Fruit fly (Drosophila melanogaster) whole organism, prepupa: ENCODE data around the gene Npc2e.
A peak's percentile ranks its signal among the peaks of the same experiment; 100 is the strongest.

Source experiments
- CG10669 ChIP-seq: fragments of 200-800 bp; sonication (Bioruptor generic); optimal IDR thresholded peaks from 3 replicates; lab custom pipeline; 2018; ENCODE audit warnings: missing biosample characterization, mild to moderate bottlenecking, missing genetic modification characterization, moderate library complexity
- CG11294 ChIP-seq: fragments of 200-800 bp; sonication (Bioruptor generic); IDR thresholded peaks from 2 replicates; pipeline ENCODE4 v1.3.6; 2022; ENCODE audit warnings: missing biosample characterization, missing genetic modification characterization
- CG15336 ChIP-seq: fragments of 200-800 bp; sonication (Bioruptor generic); IDR thresholded peaks from 2 replicates; pipeline ENCODE4 v1.3.6; 2022; ENCODE audit warnings: missing biosample characterization, missing genetic modification characterization
- CG1621 ChIP-seq: fragments of 200-800 bp; sonication (Bioruptor generic); optimal IDR thresholded peaks from 3 replicates; lab custom pipeline; 2018; ENCODE audit warnings: missing biosample characterization, mild to moderate bottlenecking, missing genetic modification characterization
- CG16779 ChIP-seq: fragments of 200-800 bp; sonication (Bioruptor generic); optimal IDR thresholded peaks from 3 replicates; lab custom pipeline; 2017; ENCODE audit warnings: missing biosample characterization, mild to moderate bottlenecking, missing genetic modification characterization
- CG3032 ChIP-seq: fragments of 200-800 bp; optimal IDR thresholded peaks from 2 replicates; lab custom pipeline; 2019; ENCODE audit warnings: missing biosample characterization, mild to moderate bottlenecking, missing genetic modification characterization, moderate library complexity
- CG32006 ChIP-seq: fragments of 200-800 bp; sonication (Bioruptor generic); optimal IDR thresholded peaks from 3 replicates; lab custom pipeline; 2017; ENCODE audit warnings: missing biosample characterization, mild to moderate bottlenecking, missing genetic modification characterization
- CG3919 ChIP-seq: fragments of 200-800 bp; sonication (Bioruptor generic); optimal IDR thresholded peaks from 3 replicates; lab custom pipeline; 2016; ENCODE audit warnings: missing biosample characterization, missing genetic modification characterization
- CG4318 ChIP-seq: fragments of 200-800 bp; sonication (Bioruptor generic); optimal IDR thresholded peaks from 3 replicates; lab custom pipeline; 2017; ENCODE audit warnings: missing biosample characterization, mild to moderate bottlenecking, missing genetic modification characterization
- CG6163 ChIP-seq: fragments of 200-800 bp; sonication (Bioruptor generic); IDR thresholded peaks from 3 replicates; pipeline ENCODE4 v1.3.6; 2022; ENCODE audit warnings: missing biosample characterization, missing genetic modification characterization
- CG8319 ChIP-seq: fragments of 200-800 bp; sonication (Bioruptor generic); optimal IDR thresholded peaks from 3 replicates; lab custom pipeline; 2016; ENCODE audit warnings: missing biosample characterization, missing genetic modification characterization
- Eip78C ChIP-seq: fragments of 200-800 bp; sonication (Bioruptor generic); peaks from one replicate; lab custom pipeline; 2016; ENCODE audit warnings: missing biosample characterization, missing genetic modification characterization
- Ets21C ChIP-seq: fragments of 200-800 bp; sonication (Bioruptor generic); optimal IDR thresholded peaks from 3 replicates; lab custom pipeline; 2016; ENCODE audit warnings: missing biosample characterization, missing genetic modification characterization
- Ets96B ChIP-seq: fragments of 200-800 bp; optimal IDR thresholded peaks from 2 replicates; lab custom pipeline; 2019; ENCODE audit warnings: missing biosample characterization, mild to moderate bottlenecking, missing genetic modification characterization, moderate library complexity
- Hr38 ChIP-seq: sonication (Bioruptor generic); optimal IDR thresholded peaks from 2 replicates; lab custom pipeline; 2016; ENCODE audit warnings: missing biosample characterization, missing genetic modification characterization
- Hr39 ChIP-seq: fragments of 200-800 bp; sonication (Bioruptor generic); optimal IDR thresholded peaks from 2 replicates; lab custom pipeline; 2016; ENCODE audit warnings: missing biosample characterization, missing genetic modification characterization
- Hr4 ChIP-seq: fragments of 200-800 bp; sonication (Bioruptor generic); optimal IDR thresholded peaks from 3 replicates; lab custom pipeline; 2016; ENCODE audit warnings: missing biosample characterization, missing genetic modification characterization
- Sox14 ChIP-seq: fragments of 200-800 bp; sonication (Bioruptor generic); optimal IDR thresholded peaks from 3 replicates; lab custom pipeline; 2016; ENCODE audit warnings: missing biosample characterization, missing genetic modification characterization
- achi ChIP-seq: fragments of 200-800 bp; sonication (Bioruptor generic); optimal IDR thresholded peaks from 3 replicates; lab custom pipeline; 2016; ENCODE audit warnings: missing biosample characterization, missing genetic modification characterization
- acj6 ChIP-seq: fragments of 200-800 bp; sonication (Bioruptor generic); optimal IDR thresholded peaks from 3 replicates; lab custom pipeline; 2016; ENCODE audit warnings: missing biosample characterization, missing genetic modification characterization
- cyc ChIP-seq: fragments of 200-800 bp; sonication (Bioruptor generic); optimal IDR thresholded peaks from 3 replicates; lab custom pipeline; 2016; ENCODE audit warnings: missing biosample characterization, missing genetic modification characterization
- dac ChIP-seq: fragments of 200-800 bp; sonication (Bioruptor generic); optimal IDR thresholded peaks from 2 replicates; lab custom pipeline; 2017; ENCODE audit warnings: missing biosample characterization, mild to moderate bottlenecking, missing genetic modification characterization
- fd59A ChIP-seq: fragments of 200-800 bp; sonication (Bioruptor generic); optimal IDR thresholded peaks from 2 replicates; lab custom pipeline; 2017; ENCODE audit warnings: missing biosample characterization, mild to moderate bottlenecking, missing genetic modification characterization, missing genetic modification reagents
- fd85E ChIP-seq: fragments of 200-800 bp; sonication (Bioruptor generic); optimal IDR thresholded peaks from 3 replicates; lab custom pipeline; 2016; ENCODE audit warnings: missing biosample characterization, missing genetic modification characterization
- fkh ChIP-seq: fragments of 200-800 bp; sonication (Bioruptor generic); optimal IDR thresholded peaks from 3 replicates; lab custom pipeline; 2017; ENCODE audit warnings: missing biosample characterization, mild to moderate bottlenecking, missing genetic modification characterization, moderate library complexity
- net ChIP-seq: fragments of 200-800 bp; sonication (Bioruptor generic); optimal IDR thresholded peaks from 3 replicates; lab custom pipeline; 2016; ENCODE audit warnings: missing biosample characterization, missing genetic modification characterization
- pdm3 ChIP-seq: fragments of 200-800 bp; sonication (Bioruptor generic); optimal IDR thresholded peaks from 3 replicates; lab custom pipeline; 2016; ENCODE audit warnings: missing biosample characterization, missing genetic modification characterization
- spab ChIP-seq: fragments of 200-800 bp; sonication (Bioruptor generic); optimal IDR thresholded peaks from 2 replicates; lab custom pipeline; 2017; ENCODE audit warnings: missing biosample characterization, mild to moderate bottlenecking, missing genetic modification characterization, missing genetic modification reagents
- ss ChIP-seq, 2 experiments: fragments of 200-800 bp; sonication (Bioruptor generic); optimal IDR thresholded peaks; 2 replicates in 1 of 2; 3 replicates in 1 of 2; lab custom pipeline; 2017 to 2018; ENCODE audit warnings: mild to moderate bottlenecking in 2 of 2, missing biosample characterization in 2 of 2, missing genetic modification characterization in 2 of 2, moderate library complexity in 1 of 2
- svp ChIP-seq: fragments of 200-800 bp; sonication (Bioruptor generic); peaks from one replicate; lab custom pipeline; 2016; ENCODE audit warnings: missing biosample characterization, missing genetic modification characterization
- vri ChIP-seq: fragments of 200-800 bp; sonication (Bioruptor generic); optimal IDR thresholded peaks from 3 replicates; lab custom pipeline; 2016; ENCODE audit warnings: missing biosample characterization, mild to moderate bottlenecking, missing genetic modification characterization

Npc2e gene

DNA sequence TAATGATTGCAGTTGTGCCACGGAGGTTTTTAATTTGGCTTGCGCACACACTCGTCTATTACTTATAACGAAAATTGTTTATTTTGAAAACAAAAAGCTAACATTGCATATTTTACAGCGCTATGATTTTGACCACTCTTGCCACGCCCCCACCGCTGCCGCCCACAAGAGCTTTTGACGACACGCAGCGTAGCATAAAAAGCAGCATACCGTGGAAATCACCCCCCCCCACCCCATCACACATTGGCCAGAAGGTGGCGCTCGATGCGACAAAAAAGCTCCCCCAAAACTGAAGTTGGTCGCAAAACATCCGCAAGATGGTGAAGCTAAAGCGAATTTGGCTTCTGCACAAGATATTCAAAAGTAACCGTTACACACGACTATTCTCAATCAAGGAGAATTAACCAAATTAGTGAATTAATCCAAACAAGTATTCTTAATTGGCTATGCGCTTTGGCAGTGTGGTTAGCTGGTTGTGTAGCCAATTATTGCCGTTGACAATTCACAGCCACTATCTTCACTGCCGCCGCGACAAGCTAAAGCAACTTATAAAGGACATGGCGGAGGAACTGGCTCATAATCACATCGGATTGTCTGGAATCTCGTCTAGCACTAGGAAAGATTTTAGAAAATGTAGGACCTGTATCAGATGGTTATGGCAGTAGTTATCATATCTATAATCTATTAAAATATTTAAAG lies 47.5 kb downstream of the Npc2e start:
- TF ChIP-seq CG11294 (GFP tag; lab: Robert Waterston, UW) (no peak), vri (no peak), CG1621 (tag; lab: Kevin White, UChicago) (no peak), dac (GFP tag; lab: Kevin White, UChicago) (no peak), svp (no peak), CG32006 (no peak), pdm3 (GFP tag; lab: Kevin White, UChicago) (no peak), net (no peak), ss (GFP tag; optimal IDR thresholded peaks at IDR 0.05; lab: Kevin White, UChicago) (no peak), fkh (GFP tag; lab: Kevin White, UChicago) (peak; percentile 30), Hr39 (GFP tag; lab: Kevin White, UChicago) (no peak), CG3919 (GFP tag; lab: Kevin White, UChicago) (peak; percentile 15), CG8319 (no peak), CG15336 (GFP tag; lab: Robert Waterston, UW) (no peak), cyc (GFP tag; lab: Kevin White, UChicago) (peak; percentile 11), fd59A (no peak), spab (no peak), Eip78C (no peak), Ets21C (GFP tag; lab: Kevin White, UChicago) (no peak), CG6163 (peak; percentile 48; the same call in 1 of the 3 replicates), Hr38 (GFP tag; lab: Kevin White, UChicago) (no peak), Hr4 (no peak), achi (GFP tag; lab: Kevin White, UChicago) (no peak), acj6 (GFP tag; lab: Kevin White, UChicago) (no peak), fd85E (no peak), CG16779 (no peak), Ets96B (tag; lab: Kevin White, UChicago) (no peak), CG3032 (tag; lab: Kevin White, UChicago) (no peak), CG10669 (GFP tag; lab: Kevin White, UChicago) (no peak), CG4318 (GFP tag; lab: Kevin White, UChicago) (no peak), Sox14 (no peak)
